Fruit fly (Drosophila melanogaster) whole organism, embryonic: Measurements from ENCODE around the gene slow.
A peak's percentile ranks its signal among the peaks of the same experiment; 100 is the strongest.

ENCODE experiments used
- CG11085 ChIP-seq: fragments of 200-800 bp; sonication (Bioruptor generic); IDR thresholded peaks from 2 replicates; pipeline ENCODE4 v1.3.6; 2022; ENCODE audit warnings: missing biosample characterization, missing genetic modification characterization
- CG13296 ChIP-seq: fragments of 200-800 bp; sonication (Bioruptor generic); optimal IDR thresholded peaks from 3 replicates; lab custom pipeline; 2018; ENCODE audit warnings: missing biosample characterization, mild to moderate bottlenecking, missing genetic modification characterization
- CG13894 ChIP-seq: fragments of 200-800 bp; sonication (Bioruptor generic); optimal IDR thresholded peaks from 3 replicates; lab custom pipeline; 2018; ENCODE audit warnings: missing biosample characterization, mild to moderate bottlenecking, missing genetic modification characterization, moderate library complexity
- CG1647 ChIP-seq: fragments of 200-800 bp; sonication (Bioruptor generic); optimal IDR thresholded peaks from 3 replicates; lab custom pipeline; 2016; ENCODE audit warnings: missing biosample characterization, missing genetic modification characterization
- CG16779 ChIP-seq: fragments of 200-800 bp; sonication (Bioruptor generic); IDR thresholded peaks from 2 replicates; pipeline ENCODE4 v1.3.6; 2022; ENCODE audit warnings: missing biosample characterization, missing genetic modification characterization
- CG17186 ChIP-seq: fragments of 200-800 bp; sonication (Bioruptor generic); optimal IDR thresholded peaks from 3 replicates; lab custom pipeline; 2017; ENCODE audit warnings: missing biosample characterization, missing genetic modification reagents, missing genetic modification characterization
- CG1792 ChIP-seq: fragments of 200-800 bp; sonication (Bioruptor generic); optimal IDR thresholded peaks from 2 replicates; lab custom pipeline; 2016; ENCODE audit warnings: missing biosample characterization, missing genetic modification characterization
- CG2129 ChIP-seq: fragments of 200-800 bp; sonication (Bioruptor generic); IDR thresholded peaks from 2 replicates; pipeline ENCODE4 v1.3.6; 2022; ENCODE audit warnings: missing biosample characterization, missing genetic modification characterization; ENCODE audit not compliant: partially characterized antibody
- CG30431 ChIP-seq: fragments of 200-800 bp; sonication (Bioruptor generic); optimal IDR thresholded peaks from 2 replicates; lab custom pipeline; 2017; ENCODE audit warnings: missing biosample characterization, missing genetic modification characterization
- CG31365 ChIP-seq: fragments of 200-800 bp; sonication (Bioruptor generic); optimal IDR thresholded peaks from 2 replicates; lab custom pipeline; 2018; ENCODE audit warnings: missing biosample characterization, mild to moderate bottlenecking, missing genetic modification characterization
- CG31441 ChIP-seq: fragments of 200-800 bp; sonication (Bioruptor generic); IDR thresholded peaks from 2 replicates; pipeline ENCODE4 v1.3.6; 2022; ENCODE audit warnings: missing biosample characterization, missing genetic modification characterization
- CG32532 ChIP-seq: fragments of 200-800 bp; sonication (Bioruptor generic); IDR thresholded peaks from 2 replicates; pipeline ENCODE4 v1.3.6; 2022; ENCODE audit warnings: missing biosample characterization, missing genetic modification characterization
- CG4617 ChIP-seq: fragments of 200-800 bp; sonication (Bioruptor generic); optimal IDR thresholded peaks from 3 replicates; lab custom pipeline; 2016; ENCODE audit warnings: missing biosample characterization, missing genetic modification characterization, borderline replicate concordance
- CG5953 ChIP-seq: fragments of 200-800 bp; sonication (Bioruptor generic); IDR thresholded peaks from 2 replicates; pipeline ENCODE4 v1.3.6; 2022; ENCODE audit warnings: missing biosample characterization, missing genetic modification characterization
- CG6175 ChIP-seq: fragments of 200-800 bp; sonication (Bioruptor generic); IDR thresholded peaks from 3 replicates; pipeline ENCODE4 v1.3.6; 2022; ENCODE audit warnings: missing biosample characterization, missing genetic modification characterization
- CG6654 ChIP-seq: fragments of 200-800 bp; sonication (Bioruptor generic); optimal IDR thresholded peaks from 2 replicates; lab custom pipeline; 2017; ENCODE audit warnings: missing biosample characterization, mild to moderate bottlenecking, missing genetic modification characterization
- CG7271 ChIP-seq: fragments of 200-800 bp; sonication (Bioruptor generic); optimal IDR thresholded peaks from 2 replicates; lab custom pipeline; 2018; ENCODE audit warnings: missing biosample characterization, mild to moderate bottlenecking, missing genetic modification characterization, moderate library complexity
- CG7745 ChIP-seq: fragments of 200-800 bp; sonication (Bioruptor generic); optimal IDR thresholded peaks from 2 replicates; lab custom pipeline; 2018; ENCODE audit warnings: missing biosample characterization, mild to moderate bottlenecking, missing genetic modification characterization, moderate library complexity
- CG9215 ChIP-seq: fragments of 200-800 bp; sonication (Bioruptor generic); IDR thresholded peaks from 2 replicates; pipeline ENCODE4 v1.3.6; 2022; ENCODE audit warnings: missing biosample characterization, missing genetic modification characterization
- CHES-1-like ChIP-seq: fragments of 200-800 bp; sonication (Bioruptor generic); optimal IDR thresholded peaks from 2 replicates; lab custom pipeline; 2016; ENCODE audit warnings: missing biosample characterization, missing genetic modification characterization
- Fer1 ChIP-seq: fragments of 200-800 bp; sonication (Bioruptor generic); optimal IDR thresholded peaks from 2 replicates; lab custom pipeline; 2017; ENCODE audit warnings: missing biosample characterization, mild to moderate bottlenecking, missing genetic modification characterization
- HHEX ChIP-seq: fragments of 200-800 bp; sonication (Bioruptor generic); optimal IDR thresholded peaks from 3 replicates; lab custom pipeline; 2017; ENCODE audit warnings: missing biosample characterization, mild to moderate bottlenecking, missing genetic modification characterization, missing genetic modification reagents
- HLH54F ChIP-seq: fragments of 200-800 bp; sonication (Bioruptor generic); optimal IDR thresholded peaks from 3 replicates; lab custom pipeline; 2016; ENCODE audit warnings: missing biosample characterization, missing genetic modification characterization
- Kr ChIP-seq: fragments of 200-800 bp; sonication (Bioruptor generic); optimal IDR thresholded peaks from 2 replicates; lab custom pipeline; 2017; ENCODE audit warnings: missing biosample characterization, mild to moderate bottlenecking, missing genetic modification characterization
- MTF-1 ChIP-seq: fragments of 200-800 bp; sonication (Bioruptor generic); optimal IDR thresholded peaks from 2 replicates; lab custom pipeline; 2018; ENCODE audit warnings: missing biosample characterization, mild to moderate bottlenecking, missing genetic modification characterization, borderline replicate concordance
- Max ChIP-seq: fragments of 200-800 bp; sonication (Bioruptor generic); optimal IDR thresholded peaks from 2 replicates; lab custom pipeline; 2016; ENCODE audit warnings: missing biosample characterization, mild to moderate bottlenecking, missing genetic modification characterization
- Med ChIP-seq: fragments of 200-800 bp; sonication (Bioruptor generic); peaks from one replicate; lab custom pipeline; 2016; ENCODE audit warnings: missing biosample characterization, missing genetic modification characterization, mild to moderate bottlenecking, inconsistent platforms, moderate library complexity
- Nf-YC ChIP-seq: fragments of 200-800 bp; optimal IDR thresholded peaks from 3 replicates; lab custom pipeline; 2019; ENCODE audit warnings: missing biosample characterization, mild to moderate bottlenecking, missing genetic modification characterization, moderate library complexity
- Sox100B ChIP-seq: fragments of 200-800 bp; sonication (Bioruptor generic); optimal IDR thresholded peaks from 3 replicates; lab custom pipeline; 2018; ENCODE audit warnings: missing biosample characterization, mild to moderate bottlenecking, missing genetic modification characterization
- Sox102F ChIP-seq: fragments of 200-800 bp; sonication (Bioruptor generic); optimal IDR thresholded peaks from 2 replicates; lab custom pipeline; 2018; ENCODE audit warnings: missing biosample characterization, mild to moderate bottlenecking, missing genetic modification characterization, moderate library complexity
- Trl ChIP-seq, 3 experiments: fragments of >200 bp in 2 of 3; fragments of 200-800 bp in 1 of 3; sonication (Bioruptor generic) in 1 of 3; optimal IDR thresholded peaks; 2 replicates in 1 of 3; 3 replicates in 2 of 3; lab custom pipeline; 2016 to 2017; ENCODE audit warnings: missing biosample characterization in 1 of 3, missing genetic modification characterization in 1 of 3
- aop ChIP-seq: fragments of 200-800 bp; sonication (Bioruptor generic); IDR thresholded peaks from 2 replicates; pipeline ENCODE4 v1.3.6; 2022; ENCODE audit warnings: missing biosample characterization, missing genetic modification characterization
- ase ChIP-seq: fragments of 200-800 bp; sonication (Bioruptor generic); IDR thresholded peaks from 3 replicates; pipeline ENCODE4 v1.3.6; 2022; ENCODE audit warnings: missing biosample characterization, missing genetic modification characterization
- chif ChIP-seq, 2 experiments: fragments of 200-800 bp; sonication (Bioruptor generic); optimal IDR thresholded peaks; 3 replicates each; lab custom pipeline; 2016; ENCODE audit warnings: missing biosample characterization in 2 of 2, missing genetic modification characterization in 2 of 2
- chn ChIP-seq: fragments of 200-800 bp; sonication (Bioruptor generic); optimal IDR thresholded peaks from 2 replicates; lab custom pipeline; 2016; ENCODE audit warnings: missing biosample characterization, missing genetic modification characterization
- dmrt11E ChIP-seq: fragments of 200-800 bp; sonication (Bioruptor generic); optimal IDR thresholded peaks from 3 replicates; lab custom pipeline; 2018; ENCODE audit warnings: missing biosample characterization, mild to moderate bottlenecking, missing genetic modification characterization, moderate library complexity
- fu2 ChIP-seq: fragments of 200-800 bp; sonication (Bioruptor generic); optimal IDR thresholded peaks from 2 replicates; lab custom pipeline; 2016; ENCODE audit warnings: missing biosample characterization, missing genetic modification characterization
- gcm ChIP-seq: fragments of 200-800 bp; sonication (Bioruptor generic); optimal IDR thresholded peaks from 2 replicates; lab custom pipeline; 2019; ENCODE audit warnings: missing biosample characterization, mild to moderate bottlenecking, missing genetic modification characterization, moderate library complexity
- hb ChIP-seq: fragments of 200-800 bp; sonication (Bioruptor generic); IDR thresholded peaks from 3 replicates; pipeline ENCODE4 v1.3.6; 2022; ENCODE audit warnings: missing biosample characterization, missing genetic modification characterization; ENCODE audit not compliant: partially characterized antibody
- jumu ChIP-seq: fragments of 200-800 bp; sonication (Bioruptor generic); optimal IDR thresholded peaks from 3 replicates; lab custom pipeline; 2016; ENCODE audit warnings: missing biosample characterization, missing genetic modification characterization
- kah ChIP-seq: fragments of 200-800 bp; sonication (Bioruptor generic); optimal IDR thresholded peaks from 2 replicates; lab custom pipeline; 2018; ENCODE audit warnings: missing biosample characterization, mild to moderate bottlenecking, missing genetic modification characterization
- mirr ChIP-seq: fragments of 200-800 bp; sonication (Bioruptor generic); optimal IDR thresholded peaks from 3 replicates; lab custom pipeline; 2018; ENCODE audit warnings: missing biosample characterization, mild to moderate bottlenecking, missing genetic modification characterization
- nerfin-1 ChIP-seq: fragments of 200-800 bp; sonication (Bioruptor generic); optimal IDR thresholded peaks from 3 replicates; lab custom pipeline; 2019; ENCODE audit warnings: missing biosample characterization, mild to moderate bottlenecking, missing genetic modification characterization, moderate library complexity
- nmo ChIP-seq: fragments of 200-800 bp; sonication (Bioruptor generic); optimal IDR thresholded peaks from 2 replicates; lab custom pipeline; 2018; ENCODE audit warnings: missing biosample characterization, mild to moderate bottlenecking, missing genetic modification characterization, moderate library complexity
- p53 ChIP-seq: fragments of 200-800 bp; sonication (Bioruptor generic); optimal IDR thresholded peaks from 2 replicates; lab custom pipeline; 2016; ENCODE audit warnings: missing biosample characterization, missing genetic modification characterization
- pnt ChIP-seq: fragments of 200-800 bp; sonication (Bioruptor generic); optimal IDR thresholded peaks from 3 replicates; lab custom pipeline; 2016; ENCODE audit warnings: missing biosample characterization, missing genetic modification characterization
- repo ChIP-seq: fragments of 200-800 bp; sonication (Bioruptor generic); optimal IDR thresholded peaks from 2 replicates; lab custom pipeline; 2016; ENCODE audit warnings: missing biosample characterization, missing genetic modification characterization
- sd ChIP-seq: fragments of 200-800 bp; sonication (Bioruptor generic); optimal IDR thresholded peaks from 3 replicates; lab custom pipeline; 2018; ENCODE audit warnings: missing biosample characterization, mild to moderate bottlenecking, missing genetic modification characterization, moderate library complexity
- slou ChIP-seq: fragments of 200-800 bp; sonication (Bioruptor generic); optimal IDR thresholded peaks from 3 replicates; lab custom pipeline; 2016; ENCODE audit warnings: missing biosample characterization, missing genetic modification characterization
- usp ChIP-seq: fragments of >200 bp; optimal IDR thresholded peaks from 2 replicates; lab custom pipeline; 2017; ENCODE audit warnings: missing biosample characterization, missing genetic modification characterization
- wek ChIP-seq: fragments of 200-800 bp; sonication (Bioruptor generic); optimal IDR thresholded peaks from 3 replicates; lab custom pipeline; 2018; ENCODE audit warnings: missing biosample characterization, mild to moderate bottlenecking, missing genetic modification characterization, moderate library complexity

Gene slow

dm6 chr3L:4412974-4413373 is 28.7 kb downstream of the slow start (continued):
- TF ChIP-seq HHEX (GFP tag; lab: Kevin White, UChicago) (no peak), CG31365 (tag; lab: Kevin White, UChicago) (no peak), chn (no peak), chif (GFP tag; optimal IDR thresholded peaks at IDR 0.05; lab: Kevin White, UChicago) (no peak), MTF-1 (GFP tag; lab: Kevin White, UChicago) (no peak), CG17186 (no peak), hb (GFP tag; lab: Robert Waterston, UW) (no peak), CG4617 (GFP tag; lab: Kevin White, UChicago) (peak; percentile 2), fu2 (GFP tag; lab: Kevin White, UChicago) (peak; percentile 31), p53 (no peak), usp (GFP tag; lab: Kevin White, UChicago) (no peak), CG13296 (GFP tag; lab: Kevin White, UChicago) (no peak), HLH54F (GFP tag; lab: Kevin White, UChicago) (peak; percentile 23), wek (GFP tag; lab: Kevin White, UChicago) (no peak), Med (GFP tag; lab: Kevin White, UChicago) (peak; percentile 91), nerfin-1 (no peak), sd (peak; percentile 58), CG16779 (GFP tag; lab: Robert Waterston, UW) (0 out of 2 replicates have a peak, but pooled peaks have one; percentile 38), repo (GFP tag; lab: Kevin White, UChicago) (no peak), CG6654 (GFP tag; lab: Kevin White, UChicago) (no peak), CG11085 (GFP tag; lab: Robert Waterston, UW) (peak; percentile 61), CG32532 (GFP tag; lab: Robert Waterston, UW) (peak; percentile 71), CG13894 (tag; lab: Kevin White, UChicago) (peak; percentile 48), CG5953 (GFP tag; lab: Robert Waterston, UW) (peak; percentile 70; the same call in 1 of the 2 replicates), nmo (GFP tag; lab: Kevin White, UChicago) (no peak), pnt (GFP tag; lab: Kevin White, UChicago) (peak; percentile 22), jumu (GFP tag; lab: Kevin White, UChicago) (no peak), kah (no peak), Max (GFP tag; lab: Kevin White, UChicago) (no peak), Sox102F (peak; percentile 57), CG2129 (GFP tag; lab: Robert Waterston, UW) (no peak), ase (peak; percentile 55; the same call in 1 of the 3 replicates), CG1792 (GFP tag; lab: Kevin White, UChicago) (no peak), slou (GFP tag; lab: Kevin White, UChicago) (peak; percentile 20), Fer1 (GFP tag; lab: Kevin White, UChicago) (no peak), mirr (peak; percentile 62), Sox100B (GFP tag; lab: Kevin White, UChicago) (no peak), CG7271 (tag; lab: Kevin White, UChicago) (no peak), Kr (GFP tag; lab: Kevin White, UChicago) (no peak), Nf-YC (tag; lab: Kevin White, UChicago) (no peak), gcm (no peak), aop (GFP tag; lab: Robert Waterston, UW) (no peak), CG30431 (GFP tag; lab: Kevin White, UChicago) (peak; percentile 29), CG7745 (no peak), CG1647 (GFP tag; lab: Kevin White, UChicago) (no peak), Trl (optimal IDR thresholded peaks at IDR 0.05; lab: Kevin White, UChicago) (no peak), Trl (GFP tag; optimal IDR thresholded peaks at IDR 0.05; lab: Kevin White, UChicago) (no peak), CG31441 (GFP tag; lab: Robert Waterston, UW) (no peak), CG9215 (GFP tag; lab: Robert Waterston, UW) (peak; percentile 39; the same call in 1 of the 2 replicates), CHES-1-like (GFP tag; lab: Kevin White, UChicago) (no peak), dmrt11E (tag; lab: Kevin White, UChicago) (no peak), CG6175 (GFP tag; lab: Robert Waterston, UW) (peak; percentile 72; the same call in 1 of the 3 replicates)
